Fruit fly (Drosophila melanogaster) whole organism, embryonic: ENCODE measurements around the gene MCTS1.

Experiments used
- Asciz ChIP-seq: fragments of 200-800 bp; sonication (Bioruptor generic); optimal IDR thresholded peaks from 2 replicates; lab custom pipeline; 2017; ENCODE audit warnings: missing biosample characterization, mild to moderate bottlenecking, missing genetic modification characterization, missing genetic modification reagents
- Atf6 ChIP-seq: fragments of 200-800 bp; sonication (Bioruptor generic); IDR thresholded peaks from 2 replicates; pipeline ENCODE4 v1.3.6; 2022; ENCODE audit warnings: missing biosample characterization, missing genetic modification characterization
- CG10147 ChIP-seq: fragments of 200-800 bp; sonication (Bioruptor generic); optimal IDR thresholded peaks from 2 replicates; lab custom pipeline; 2019; ENCODE audit warnings: missing biosample characterization, mild to moderate bottlenecking, missing genetic modification characterization, moderate library complexity
- CG10321 ChIP-seq: fragments of 200-800 bp; sonication (Bioruptor generic); IDR thresholded peaks from 2 replicates; pipeline ENCODE4 v1.3.6; 2022; ENCODE audit warnings: missing biosample characterization, missing genetic modification characterization
- CG12219 ChIP-seq: fragments of 200-800 bp; sonication (Bioruptor generic); optimal IDR thresholded peaks from 3 replicates; lab custom pipeline; 2018; ENCODE audit warnings: missing biosample characterization, mild to moderate bottlenecking, missing genetic modification characterization
- CG12659 ChIP-seq: fragments of 200-800 bp; sonication (Bioruptor generic); optimal IDR thresholded peaks from 3 replicates; lab custom pipeline; 2017; ENCODE audit warnings: mild to moderate bottlenecking, missing biosample characterization, missing genetic modification reagents, missing genetic modification characterization
- CG13424 ChIP-seq: fragments of 200-800 bp; sonication (Bioruptor generic); optimal IDR thresholded peaks from 2 replicates; lab custom pipeline; 2019; ENCODE audit warnings: missing biosample characterization, mild to moderate bottlenecking, missing genetic modification characterization, moderate library complexity
- CG14014 ChIP-seq: fragments of 200-800 bp; sonication (Bioruptor generic); IDR thresholded peaks from 2 replicates; pipeline ENCODE4 v1.3.6; 2022; ENCODE audit warnings: missing biosample characterization, missing genetic modification characterization
- CG15011 ChIP-seq: fragments of 200-800 bp; sonication (Bioruptor generic); optimal IDR thresholded peaks from 3 replicates; lab custom pipeline; 2018; ENCODE audit warnings: missing biosample characterization, mild to moderate bottlenecking, missing genetic modification characterization
- CG15514 ChIP-seq: fragments of 200-800 bp; sonication (Bioruptor generic); optimal IDR thresholded peaks from 3 replicates; lab custom pipeline; 2017; ENCODE audit warnings: missing biosample characterization, missing genetic modification characterization, mild to moderate bottlenecking, moderate library complexity, missing genetic modification reagents
- CG15696 ChIP-seq: fragments of 200-800 bp; sonication (Bioruptor generic); optimal IDR thresholded peaks from 2 replicates; lab custom pipeline; 2019; ENCODE audit warnings: missing biosample characterization, mild to moderate bottlenecking, missing genetic modification characterization, moderate library complexity
- CG1603 ChIP-seq: fragments of 200-800 bp; sonication (Bioruptor generic); optimal IDR thresholded peaks from 2 replicates; lab custom pipeline; 2019; ENCODE audit warnings: missing biosample characterization, mild to moderate bottlenecking, missing genetic modification characterization, moderate library complexity
- CG16779 ChIP-seq: fragments of 200-800 bp; sonication (Bioruptor generic); IDR thresholded peaks from 2 replicates; pipeline ENCODE4 v1.3.6; 2022; ENCODE audit warnings: missing biosample characterization, missing genetic modification characterization
- CG16815 ChIP-seq: fragments of 200-800 bp; sonication (Bioruptor generic); optimal IDR thresholded peaks from 3 replicates; lab custom pipeline; 2017; ENCODE audit warnings: missing biosample characterization, mild to moderate bottlenecking, missing genetic modification characterization
- CG17361 ChIP-seq: fragments of 200-800 bp; sonication (Bioruptor generic); IDR thresholded peaks from 3 replicates; pipeline ENCODE4 v1.3.6; 2022; ENCODE audit warnings: missing biosample characterization, missing genetic modification characterization
- CG17568 ChIP-seq: fragments of 200-800 bp; sonication (Bioruptor generic); optimal IDR thresholded peaks from 2 replicates; lab custom pipeline; 2018; ENCODE audit warnings: missing biosample characterization, mild to moderate bottlenecking, missing genetic modification characterization, moderate library complexity
- CG1792 ChIP-seq: fragments of 200-800 bp; sonication (Bioruptor generic); optimal IDR thresholded peaks from 2 replicates; lab custom pipeline; 2016; ENCODE audit warnings: missing biosample characterization, missing genetic modification characterization
- CG18619 ChIP-seq: fragments of 200-800 bp; sonication (Bioruptor generic); optimal IDR thresholded peaks from 3 replicates; lab custom pipeline; 2017; ENCODE audit warnings: missing biosample characterization, mild to moderate bottlenecking, missing genetic modification characterization
- CG31388 ChIP-seq: fragments of 200-800 bp; sonication (Bioruptor generic); optimal IDR thresholded peaks from 2 replicates; lab custom pipeline; 2016; ENCODE audit warnings: missing biosample characterization, missing genetic modification characterization
- CG3407 ChIP-seq: fragments of 200-800 bp; sonication (Bioruptor generic); optimal IDR thresholded peaks from 2 replicates; lab custom pipeline; 2018; ENCODE audit warnings: missing biosample characterization, mild to moderate bottlenecking, missing genetic modification characterization
- CG5953 ChIP-seq: fragments of 200-800 bp; sonication (Bioruptor generic); IDR thresholded peaks from 2 replicates; pipeline ENCODE4 v1.3.6; 2022; ENCODE audit warnings: missing biosample characterization, missing genetic modification characterization
- CG6175 ChIP-seq: fragments of 200-800 bp; sonication (Bioruptor generic); IDR thresholded peaks from 3 replicates; pipeline ENCODE4 v1.3.6; 2022; ENCODE audit warnings: missing biosample characterization, missing genetic modification characterization
- CG7372 ChIP-seq: fragments of 200-800 bp; sonication (Bioruptor generic); IDR thresholded peaks from 2 replicates; pipeline ENCODE4 v1.3.6; 2022; ENCODE audit warnings: missing biosample characterization, missing genetic modification characterization
- CG7556 ChIP-seq: fragments of 200-800 bp; sonication (Bioruptor generic); optimal IDR thresholded peaks from 2 replicates; lab custom pipeline; 2017; ENCODE audit warnings: missing biosample characterization, mild to moderate bottlenecking, missing genetic modification characterization
- CG8478 ChIP-seq: fragments of >200 bp; optimal IDR thresholded peaks from 2 replicates; lab custom pipeline; 2018
- CG8924 ChIP-seq: fragments of 200-800 bp; optimal IDR thresholded peaks from 3 replicates; lab custom pipeline; 2019; ENCODE audit warnings: missing biosample characterization, mild to moderate bottlenecking, missing genetic modification characterization, moderate library complexity
- Dad ChIP-seq: fragments of 200-800 bp; sonication (Bioruptor generic); optimal IDR thresholded peaks from 3 replicates; lab custom pipeline; 2016; ENCODE audit warnings: missing biosample characterization, missing genetic modification characterization
- Dip3 ChIP-seq: fragments of 200-800 bp; sonication (Bioruptor generic); optimal IDR thresholded peaks from 3 replicates; lab custom pipeline; 2016; ENCODE audit warnings: missing biosample characterization, missing genetic modification characterization
- Drgx ChIP-seq: fragments of 200-800 bp; sonication (Bioruptor generic); IDR thresholded peaks from 2 replicates; pipeline ENCODE4 v1.3.6; 2022; ENCODE audit warnings: missing biosample characterization, missing genetic modification characterization
- Gsc ChIP-seq: fragments of 200-800 bp; sonication (Bioruptor generic); IDR thresholded peaks from 2 replicates; pipeline ENCODE4 v1.3.6; 2022; ENCODE audit warnings: missing biosample characterization, missing genetic modification characterization
- HLH4C ChIP-seq: fragments of 200-800 bp; sonication (Bioruptor generic); IDR thresholded peaks from 3 replicates; pipeline ENCODE4 v1.3.6; 2022; ENCODE audit warnings: missing biosample characterization, missing genetic modification characterization; ENCODE audit not compliant: partially characterized antibody
- Hey ChIP-seq: fragments of 200-800 bp; sonication (Bioruptor generic); optimal IDR thresholded peaks from 3 replicates; lab custom pipeline; 2018; ENCODE audit warnings: missing biosample characterization, mild to moderate bottlenecking, missing genetic modification characterization
- NC2β ChIP-seq: fragments of 200-800 bp; sonication (Bioruptor generic); optimal IDR thresholded peaks from 2 replicates; lab custom pipeline; 2016; ENCODE audit warnings: missing biosample characterization, missing genetic modification characterization
- NFAT ChIP-seq: fragments of 200-800 bp; sonication (Bioruptor generic); IDR thresholded peaks from 2 replicates; pipeline ENCODE4 v1.3.6; 2022; ENCODE audit warnings: missing biosample characterization, missing genetic modification characterization
- Scr ChIP-seq: fragments of 200-800 bp; sonication (Bioruptor generic); IDR thresholded peaks from 2 replicates; pipeline ENCODE4 v1.3.6; 2022; ENCODE audit warnings: missing biosample characterization, missing genetic modification characterization; ENCODE audit not compliant: partially characterized antibody
- az2 ChIP-seq: fragments of 200-800 bp; sonication (Bioruptor generic); optimal IDR thresholded peaks from 3 replicates; lab custom pipeline; 2016; ENCODE audit warnings: missing biosample characterization, missing genetic modification characterization
- bab2 ChIP-seq: fragments of 200-800 bp; sonication (Bioruptor generic); optimal IDR thresholded peaks from 2 replicates; lab custom pipeline; 2016; ENCODE audit warnings: missing biosample characterization, missing genetic modification characterization
- chif ChIP-seq, 2 experiments: fragments of 200-800 bp; sonication (Bioruptor generic); optimal IDR thresholded peaks; 3 replicates each; lab custom pipeline; 2016; ENCODE audit warnings: missing biosample characterization in 2 of 2, missing genetic modification characterization in 2 of 2
- chn ChIP-seq: fragments of 200-800 bp; sonication (Bioruptor generic); optimal IDR thresholded peaks from 2 replicates; lab custom pipeline; 2016; ENCODE audit warnings: missing biosample characterization, missing genetic modification characterization
- dmrt11E ChIP-seq: fragments of 200-800 bp; sonication (Bioruptor generic); optimal IDR thresholded peaks from 3 replicates; lab custom pipeline; 2018; ENCODE audit warnings: missing biosample characterization, mild to moderate bottlenecking, missing genetic modification characterization, moderate library complexity
- ftz-f1 ChIP-seq: fragments of 200-800 bp; sonication (Bioruptor generic); optimal IDR thresholded peaks from 2 replicates; lab custom pipeline; 2016; ENCODE audit warnings: missing biosample characterization, missing genetic modification characterization
- gsb-n ChIP-seq: fragments of 200-800 bp; sonication (Bioruptor generic); optimal IDR thresholded peaks from 3 replicates; lab custom pipeline; 2018; ENCODE audit warnings: missing biosample characterization, mild to moderate bottlenecking, missing genetic modification characterization
- kah ChIP-seq: fragments of 200-800 bp; sonication (Bioruptor generic); optimal IDR thresholded peaks from 2 replicates; lab custom pipeline; 2018; ENCODE audit warnings: missing biosample characterization, mild to moderate bottlenecking, missing genetic modification characterization
- pita ChIP-seq: fragments of 200-800 bp; sonication (Bioruptor generic); optimal IDR thresholded peaks from 2 replicates; lab custom pipeline; 2017; ENCODE audit warnings: missing biosample characterization, mild to moderate bottlenecking, missing genetic modification characterization
- sc ChIP-seq, 3 experiments: fragments of >200 bp in 2 of 3; fragments of 200-800 bp in 1 of 3; sonication (Bioruptor generic) in 1 of 3; optimal IDR thresholded peaks; 2 replicates in 2 of 3; 3 replicates in 1 of 3; lab custom pipeline; 2017; ENCODE audit warnings: mild to moderate bottlenecking in 1 of 3, missing biosample characterization in 1 of 3, missing genetic modification characterization in 1 of 3, missing genetic modification reagents in 1 of 3
- sisA ChIP-seq: fragments of 200-800 bp; sonication (Bioruptor generic); IDR thresholded peaks from 2 replicates; pipeline ENCODE4 v1.3.6; 2022; ENCODE audit warnings: missing biosample characterization, missing genetic modification characterization
- tx ChIP-seq: fragments of 200-800 bp; sonication (Bioruptor generic); optimal IDR thresholded peaks from 2 replicates; lab custom pipeline; 2016; ENCODE audit warnings: missing biosample characterization, missing genetic modification characterization
- unc-4 ChIP-seq: fragments of 200-800 bp; sonication (Bioruptor generic); IDR thresholded peaks from 2 replicates; pipeline ENCODE4 v1.3.6; 2022; ENCODE audit warnings: missing biosample characterization, missing genetic modification characterization; ENCODE audit not compliant: partially characterized antibody
- usp ChIP-seq: fragments of >200 bp; optimal IDR thresholded peaks from 2 replicates; lab custom pipeline; 2017; ENCODE audit warnings: missing biosample characterization, missing genetic modification characterization
- zf30C ChIP-seq: fragments of 200-800 bp; sonication (Bioruptor generic); optimal IDR thresholded peaks from 3 replicates; lab custom pipeline; 2018; ENCODE audit warnings: missing biosample characterization, mild to moderate bottlenecking, missing genetic modification characterization

The MCTS1 gene

dm6 chrX:6037180-6037946 is at the start of gene MCTS1, which contains the start of gene rux (continued):
- no peak for TF ChIP-seq az2 (GFP tag; lab: Kevin White, UChicago)
- TF ChIP-seq CG7556 = peak; percentile 6
- TF ChIP-seq CG1792 = no peak
- peak; percentile 11 for TF ChIP-seq gsb-n
- TF ChIP-seq zf30C = no peak
- no peak for TF ChIP-seq CG10321 (GFP tag; lab: Robert Waterston, UW)
- TF ChIP-seq CG8924 (tag; lab: Kevin White, UChicago) = peak; percentile 49
- peak; percentile 96 for TF ChIP-seq Scr
- TF ChIP-seq Drgx = no peak
- peak; percentile 40 for TF ChIP-seq Dip3 (GFP tag; lab: Kevin White, UChicago)
- TF ChIP-seq bab2 (GFP tag; lab: Kevin White, UChicago) = peak; percentile 9
- no peak for TF ChIP-seq tx (GFP tag; lab: Kevin White, UChicago)
- TF ChIP-seq CG8478 = no peak
- TF ChIP-seq usp (GFP tag; lab: Kevin White, UChicago) = no peak
- TF ChIP-seq CG12659 (GFP tag; lab: Kevin White, UChicago) = peak; percentile 65
- TF ChIP-seq CG5953 = no peak
- TF ChIP-seq CG12219 (GFP tag; lab: Kevin White, UChicago) = no peak
- TF ChIP-seq CG15696 (tag; lab: Kevin White, UChicago) = no peak
- TF ChIP-seq CG14014 = no peak
- TF ChIP-seq unc-4 (GFP tag; lab: Robert Waterston, UW) = peak; percentile 82
- no peak for TF ChIP-seq CG13424 (tag; lab: Kevin White, UChicago)
- no peak for TF ChIP-seq CG31388 (GFP tag; lab: Kevin White, UChicago)
- TF ChIP-seq CG16815 = peak; percentile 37
- TF ChIP-seq CG6175 = no peak
- peak; percentile 65 for TF ChIP-seq NFAT (GFP tag; lab: Robert Waterston, UW)
- TF ChIP-seq Asciz (GFP tag; lab: Kevin White, UChicago) = no peak
- peak; percentile 65 for TF ChIP-seq CG1603
- no peak for TF ChIP-seq sc (optimal IDR thresholded peaks at IDR 0.05; lab: Kevin White, UChicago)
- no peak for TF ChIP-seq sc (GFP tag; optimal IDR thresholded peaks at IDR 0.05; lab: Kevin White, UChicago)
- TF ChIP-seq CG16779 (GFP tag; lab: Robert Waterston, UW) = no peak
- TF ChIP-seq CG10147 = no peak
- peak; percentile 42 for TF ChIP-seq chn (GFP tag; lab: Kevin White, UChicago)
- no peak for TF ChIP-seq CG3407 (GFP tag; lab: Kevin White, UChicago)
- TF ChIP-seq HLH4C (GFP tag; lab: Robert Waterston, UW) = peak; percentile 98
- no peak for TF ChIP-seq pita
- TF ChIP-seq CG18619 = peak; percentile 17
- TF ChIP-seq Gsc (GFP tag; lab: Robert Waterston, UW) = no peak
- no peak for TF ChIP-seq Atf6 (GFP tag; lab: Robert Waterston, UW)
- TF ChIP-seq NC2β (GFP tag; lab: Kevin White, UChicago) = peak; percentile 35
- peak; percentile 12 for TF ChIP-seq dmrt11E (tag; lab: Kevin White, UChicago)
- peak; percentile 43 for TF ChIP-seq Dad
- no peak for TF ChIP-seq kah (GFP tag; lab: Kevin White, UChicago)
- TF ChIP-seq CG17361 (GFP tag; lab: Robert Waterston, UW) = peak; percentile 67
- TF ChIP-seq chif (GFP tag; optimal IDR thresholded peaks at IDR 0.05; lab: Kevin White, UChicago) = peak in 1 of 2 experiments; percentile 19
- TF ChIP-seq CG15011 = no peak
- peak; percentile 14 for TF ChIP-seq CG15514 (GFP tag; lab: Kevin White, UChicago)
- TF ChIP-seq CG7372 (GFP tag; lab: Robert Waterston, UW) = no peak
- TF ChIP-seq ftz-f1 = no peak
- no peak for TF ChIP-seq Hey (tag; lab: Kevin White, UChicago)
- peak; percentile 54; the same call in 1 of the 2 replicates for TF ChIP-seq sisA (GFP tag; lab: Robert Waterston, UW)
- TF ChIP-seq CG17568 (GFP tag; lab: Kevin White, UChicago) = no peak
